Worm (Caenorhabditis elegans) whole organism, L1 larva: ENCODE data around the gene EEED8.13.
A peak's percentile ranks its signal among the peaks of the same experiment; 100 is the strongest.

Experiments used
- blmp-1 ChIP-seq: fragments of 150-350 bp; optimal IDR thresholded peaks from 2 replicates; lab custom pipeline; 2014; ENCODE audit warnings: missing biosample characterization, missing genetic modification characterization
- ceh-90 ChIP-seq: sonication (generic microtip); optimal IDR thresholded peaks from 2 replicates; lab custom pipeline; 2016; ENCODE audit warnings: missing genetic modification characterization, missing compliant biosample characterization
- fkh-10 ChIP-seq: sonication (generic microtip); optimal IDR thresholded peaks from 2 replicates; lab custom pipeline; 2017; ENCODE audit warnings: missing biosample characterization, missing genetic modification reagents, missing genetic modification characterization
- hlh-17 ChIP-seq: fragments of 200-800 bp; sonication (Bioruptor generic); optimal IDR thresholded peaks from 2 replicates; lab custom pipeline; 2018; ENCODE audit warnings: missing genetic modification characterization, mild to moderate bottlenecking, missing compliant biosample characterization, moderate library complexity, borderline replicate concordance
- lin-14 ChIP-seq: fragments of 200-800 bp; sonication (Bioruptor generic); optimal IDR thresholded peaks from 2 replicates; lab custom pipeline; 2018; ENCODE audit warnings: mild to moderate bottlenecking, missing genetic modification characterization, moderate library complexity, missing compliant biosample characterization
- mep-1 ChIP-seq: fragments of 150-350 bp; optimal IDR thresholded peaks from 2 replicates; lab custom pipeline; 2014; ENCODE audit warnings: missing biosample characterization, missing genetic modification characterization
- nhr-11 ChIP-seq: fragments of 150-350 bp; optimal IDR thresholded peaks from 2 replicates; lab custom pipeline; 2014; ENCODE audit warnings: missing biosample characterization, missing genetic modification characterization
- nhr-90 ChIP-seq: sonication (generic microtip); optimal IDR thresholded peaks from 2 replicates; lab custom pipeline; 2016; ENCODE audit warnings: mild to moderate bottlenecking, missing genetic modification characterization, missing compliant biosample characterization; ENCODE audit not compliant: poor library complexity
- pax-3 ChIP-seq: fragments of 200-800 bp; sonication (Bioruptor generic); optimal IDR thresholded peaks from 2 replicates; lab custom pipeline; 2018; ENCODE audit warnings: mild to moderate bottlenecking, missing genetic modification characterization, moderate library complexity, missing compliant biosample characterization
- tlp-1 ChIP-seq: fragments of 150-350 bp; optimal IDR thresholded peaks from 2 replicates; lab custom pipeline; 2014; ENCODE audit warnings: missing biosample characterization, missing genetic modification characterization
- unc-130 ChIP-seq: fragments of 150-350 bp; optimal IDR thresholded peaks from 2 replicates; lab custom pipeline; 2017; ENCODE audit warnings: missing biosample characterization, missing genetic modification characterization, inconsistent platforms
- unc-30 ChIP-seq: sonication (generic microtip); optimal IDR thresholded peaks from 2 replicates; lab custom pipeline; 2017; ENCODE audit warnings: missing biosample characterization, missing genetic modification characterization

Gene EEED8.13

ce11 chrII:5365645-5366044 is 46.7 kb downstream of the EEED8.13 start, which contains the start of gene F09E5.16:
Gene F09E5.16 (minus strand): TSS chrII:5365745.
- TF ChIP-seq pax-3 (no peak), lin-14 (GFP tag; lab: Kevin White, UChicago) (peak; percentile 9)

- TF ChIP-seq ceh-90 (no peak), tlp-1 (tag; lab: Kevin White, UChicago) (no peak), mep-1 (tag; lab: Kevin White, UChicago) (no peak), nhr-11 (tag; lab: Kevin White, UChicago) (no peak), blmp-1 (tag; lab: Kevin White, UChicago) (no peak), nhr-90 (tag; lab: Kevin White, UChicago) (no peak), fkh-10 (GFP tag; lab: Kevin White, UChicago) (no peak), unc-30 (no peak), hlh-17 (GFP tag; lab: Kevin White, UChicago) (no peak), unc-130 (no peak)
Measured at ce11 chrII:5364516-5364915, 47.9 kb downstream of the EEED8.13 start.
